Fruit fly (Drosophila melanogaster) whole organism, embryonic: Measurements from ENCODE around the gene CG14015.

ENCODE experiments used
- Abd-B ChIP-seq: fragments of 200-800 bp; sonication (Bioruptor generic); optimal IDR thresholded peaks from 2 replicates; lab custom pipeline; 2018; ENCODE audit warnings: missing biosample characterization, mild to moderate bottlenecking, missing genetic modification characterization, moderate library complexity
- Bteb2 ChIP-seq: fragments of 200-800 bp; sonication (Bioruptor generic); optimal IDR thresholded peaks from 2 replicates; lab custom pipeline; 2016; ENCODE audit warnings: missing biosample characterization, missing genetic modification characterization
- CG10366 ChIP-seq: fragments of 200-800 bp; sonication (Bioruptor generic); IDR thresholded peaks from 2 replicates; pipeline ENCODE4 v1.3.6; 2022; ENCODE audit warnings: missing biosample characterization, missing genetic modification characterization
- CG10543 ChIP-seq: fragments of 200-800 bp; sonication (Bioruptor generic); optimal IDR thresholded peaks from 3 replicates; lab custom pipeline; 2017; ENCODE audit warnings: missing biosample characterization, mild to moderate bottlenecking, missing genetic modification characterization, moderate library complexity
- CG10565 ChIP-seq: fragments of 200-800 bp; sonication (Bioruptor generic); optimal IDR thresholded peaks from 3 replicates; lab custom pipeline; 2016; ENCODE audit warnings: missing biosample characterization, mild to moderate bottlenecking, missing genetic modification characterization
- CG11247 ChIP-seq: fragments of 200-800 bp; sonication (Bioruptor generic); IDR thresholded peaks from 2 replicates; pipeline ENCODE4 v1.3.6; 2022; ENCODE audit warnings: missing biosample characterization, missing genetic modification characterization
- CG11504 ChIP-seq: fragments of 200-800 bp; sonication (Bioruptor generic); optimal IDR thresholded peaks from 3 replicates; lab custom pipeline; 2019; ENCODE audit warnings: missing biosample characterization, mild to moderate bottlenecking, missing genetic modification characterization, moderate library complexity
- CG12104 ChIP-seq: fragments of 200-800 bp; sonication (Bioruptor generic); optimal IDR thresholded peaks from 3 replicates; lab custom pipeline; 2016; ENCODE audit warnings: missing biosample characterization, missing genetic modification characterization
- CG12659 ChIP-seq: fragments of 200-800 bp; sonication (Bioruptor generic); optimal IDR thresholded peaks from 3 replicates; lab custom pipeline; 2017; ENCODE audit warnings: mild to moderate bottlenecking, missing biosample characterization, missing genetic modification reagents, missing genetic modification characterization
- CG14441 ChIP-seq: fragments of 200-800 bp; sonication (Bioruptor generic); IDR thresholded peaks from 2 replicates; pipeline ENCODE4 v1.3.6; 2022; ENCODE audit warnings: missing biosample characterization, missing genetic modification characterization
- CG15011 ChIP-seq: fragments of 200-800 bp; sonication (Bioruptor generic); optimal IDR thresholded peaks from 3 replicates; lab custom pipeline; 2018; ENCODE audit warnings: missing biosample characterization, mild to moderate bottlenecking, missing genetic modification characterization
- CG17186 ChIP-seq: fragments of 200-800 bp; sonication (Bioruptor generic); optimal IDR thresholded peaks from 3 replicates; lab custom pipeline; 2017; ENCODE audit warnings: missing biosample characterization, missing genetic modification reagents, missing genetic modification characterization
- CG18619 ChIP-seq: fragments of 200-800 bp; sonication (Bioruptor generic); optimal IDR thresholded peaks from 3 replicates; lab custom pipeline; 2017; ENCODE audit warnings: missing biosample characterization, mild to moderate bottlenecking, missing genetic modification characterization
- CG3281 ChIP-seq: fragments of 200-800 bp; sonication (Bioruptor generic); optimal IDR thresholded peaks from 3 replicates; lab custom pipeline; 2017; ENCODE audit warnings: missing biosample characterization, mild to moderate bottlenecking, missing genetic modification characterization
- CG33213 ChIP-seq: fragments of 200-800 bp; sonication (Bioruptor generic); optimal IDR thresholded peaks from 3 replicates; lab custom pipeline; 2016; ENCODE audit warnings: missing biosample characterization, missing genetic modification characterization
- CG3847 ChIP-seq: fragments of 200-800 bp; sonication (Bioruptor generic); IDR thresholded peaks from 2 replicates; pipeline ENCODE4 v1.3.6; 2022; ENCODE audit warnings: missing biosample characterization, missing genetic modification characterization
- CG4282 ChIP-seq: fragments of 200-800 bp; sonication (Bioruptor generic); optimal IDR thresholded peaks from 2 replicates; lab custom pipeline; 2016; ENCODE audit warnings: missing biosample characterization, missing genetic modification characterization
- CG43689 ChIP-seq: fragments of 200-800 bp; sonication (Bioruptor generic); IDR thresholded peaks from 2 replicates; pipeline ENCODE4 v1.3.6; 2022; ENCODE audit warnings: missing biosample characterization, missing genetic modification characterization
- CG6765 ChIP-seq: fragments of 200-800 bp; sonication (Bioruptor generic); optimal IDR thresholded peaks from 3 replicates; lab custom pipeline; 2017; ENCODE audit warnings: missing biosample characterization, mild to moderate bottlenecking, missing genetic modification characterization
- CG8290 ChIP-seq, 3 experiments: fragments of 200-800 bp; sonication (Bioruptor generic); optimal IDR thresholded peaks; 2 replicates each; lab custom pipeline; 2016 to 2019; ENCODE audit warnings: missing biosample characterization in 3 of 3, missing genetic modification characterization in 3 of 3, mild to moderate bottlenecking in 2 of 3, moderate library complexity in 1 of 3
- CG8944 ChIP-seq: fragments of 200-800 bp; sonication (Bioruptor generic); optimal IDR thresholded peaks from 3 replicates; lab custom pipeline; 2016; ENCODE audit warnings: missing biosample characterization, missing genetic modification characterization
- CHES-1-like ChIP-seq: fragments of 200-800 bp; sonication (Bioruptor generic); optimal IDR thresholded peaks from 2 replicates; lab custom pipeline; 2016; ENCODE audit warnings: missing biosample characterization, missing genetic modification characterization
- Dad ChIP-seq: fragments of 200-800 bp; sonication (Bioruptor generic); optimal IDR thresholded peaks from 3 replicates; lab custom pipeline; 2016; ENCODE audit warnings: missing biosample characterization, missing genetic modification characterization
- Doc2 ChIP-seq: fragments of 200-800 bp; sonication (Bioruptor generic); IDR thresholded peaks from 2 replicates; pipeline ENCODE4 v1.3.6; 2022; ENCODE audit warnings: missing biosample characterization, missing genetic modification characterization
- GATAe ChIP-seq: fragments of 200-800 bp; sonication (Bioruptor generic); conservative IDR thresholded peaks from 2 replicates; pipeline ENCODE4 v1.3.6; 2022; ENCODE audit warnings: missing biosample characterization, missing genetic modification characterization
- HLH4C ChIP-seq: fragments of 200-800 bp; sonication (Bioruptor generic); IDR thresholded peaks from 3 replicates; pipeline ENCODE4 v1.3.6; 2022; ENCODE audit warnings: missing biosample characterization, missing genetic modification characterization; ENCODE audit not compliant: partially characterized antibody
- Jarid2 ChIP-seq: fragments of 200-800 bp; sonication (Bioruptor generic); optimal IDR thresholded peaks from 3 replicates; lab custom pipeline; 2017; ENCODE audit warnings: mild to moderate bottlenecking, missing biosample characterization, missing genetic modification reagents, missing genetic modification characterization
- Lhr ChIP-seq: fragments of 200-800 bp; sonication (Bioruptor generic); optimal IDR thresholded peaks from 3 replicates; lab custom pipeline; 2017; ENCODE audit warnings: mild to moderate bottlenecking, missing biosample characterization, missing genetic modification reagents, missing genetic modification characterization
- Mes4 ChIP-seq: fragments of 200-800 bp; sonication (Bioruptor generic); optimal IDR thresholded peaks from 2 replicates; lab custom pipeline; 2016; ENCODE audit warnings: missing biosample characterization, missing genetic modification characterization
- Oli ChIP-seq: fragments of 200-800 bp; sonication (Bioruptor generic); optimal IDR thresholded peaks from 2 replicates; lab custom pipeline; 2018; ENCODE audit warnings: missing biosample characterization, mild to moderate bottlenecking, missing genetic modification characterization, moderate library complexity
- Opbp ChIP-seq: fragments of 200-800 bp; sonication (Bioruptor generic); IDR thresholded peaks from 3 replicates; pipeline ENCODE4 v1.3.6; 2022; ENCODE audit warnings: missing biosample characterization, missing genetic modification characterization; ENCODE audit not compliant: partially characterized antibody
- Ptx1 ChIP-seq: fragments of 200-800 bp; sonication (Bioruptor generic); IDR thresholded peaks from 2 replicates; pipeline ENCODE4 v1.3.6; 2022; ENCODE audit warnings: missing biosample characterization, missing genetic modification characterization
- Side ChIP-seq: fragments of 200-800 bp; sonication (Bioruptor generic); optimal IDR thresholded peaks from 2 replicates; lab custom pipeline; 2016; ENCODE audit warnings: missing biosample characterization, missing genetic modification characterization
- Six4 ChIP-seq: fragments of 200-800 bp; sonication (Bioruptor generic); optimal IDR thresholded peaks from 2 replicates; lab custom pipeline; 2016; ENCODE audit warnings: missing biosample characterization, missing genetic modification characterization
- TFAM ChIP-seq: fragments of 200-800 bp; sonication (Bioruptor generic); optimal IDR thresholded peaks from 2 replicates; lab custom pipeline; 2017; ENCODE audit warnings: missing biosample characterization, missing genetic modification characterization, inconsistent platforms
- Xrp1 ChIP-seq: fragments of 200-800 bp; sonication (Bioruptor generic); IDR thresholded peaks from 2 replicates; pipeline ENCODE4 v1.3.6; 2022; ENCODE audit warnings: missing biosample characterization, missing genetic modification characterization
- btn ChIP-seq: fragments of 200-800 bp; sonication (Bioruptor generic); optimal IDR thresholded peaks from 2 replicates; lab custom pipeline; 2016; ENCODE audit warnings: missing biosample characterization, missing genetic modification characterization
- cwo ChIP-seq: fragments of 200-800 bp; sonication (Bioruptor generic); optimal IDR thresholded peaks from 3 replicates; lab custom pipeline; 2017; ENCODE audit warnings: missing biosample characterization, missing genetic modification characterization, mild to moderate bottlenecking, moderate library complexity, missing genetic modification reagents
- danr ChIP-seq: fragments of 200-800 bp; sonication (Bioruptor generic); IDR thresholded peaks from 2 replicates; pipeline ENCODE4 v1.3.6; 2022; ENCODE audit warnings: missing biosample characterization, missing genetic modification characterization
- ewg ChIP-seq: fragments of 200-800 bp; sonication (Bioruptor generic); optimal IDR thresholded peaks from 3 replicates; lab custom pipeline; 2017; ENCODE audit warnings: mild to moderate bottlenecking, missing biosample characterization, missing genetic modification reagents, missing genetic modification characterization
- gem ChIP-seq: fragments of 200-800 bp; sonication (Bioruptor generic); optimal IDR thresholded peaks from 2 replicates; lab custom pipeline; 2019; ENCODE audit warnings: missing biosample characterization, mild to moderate bottlenecking, missing genetic modification characterization, moderate library complexity
- gro ChIP-seq: fragments of 200-800 bp; sonication (Bioruptor generic); optimal IDR thresholded peaks from 2 replicates; lab custom pipeline; 2016; ENCODE audit warnings: missing biosample characterization, missing genetic modification characterization
- gsb ChIP-seq: fragments of 200-800 bp; sonication (Bioruptor generic); IDR thresholded peaks from 2 replicates; pipeline ENCODE4 v1.3.6; 2022; ENCODE audit warnings: missing biosample characterization, missing genetic modification characterization
- gt ChIP-seq: fragments of 200-800 bp; sonication (Bioruptor generic); IDR thresholded peaks from 2 replicates; pipeline ENCODE4 v1.3.6; 2022; ENCODE audit warnings: missing biosample characterization, missing genetic modification characterization
- mam ChIP-seq: fragments of 200-800 bp; sonication (Bioruptor generic); optimal IDR thresholded peaks from 3 replicates; lab custom pipeline; 2016; ENCODE audit warnings: missing biosample characterization, missing genetic modification characterization
- row ChIP-seq: fragments of 200-800 bp; sonication (Bioruptor generic); IDR thresholded peaks from 3 replicates; pipeline ENCODE4 v1.3.6; 2022; ENCODE audit warnings: missing biosample characterization, missing genetic modification characterization
- sens-2 ChIP-seq: fragments of 200-800 bp; sonication (Bioruptor generic); IDR thresholded peaks from 2 replicates; pipeline ENCODE4 v1.3.6; 2022; ENCODE audit warnings: missing biosample characterization, missing genetic modification characterization
- slp2 ChIP-seq: fragments of 200-800 bp; sonication (Bioruptor generic); optimal IDR thresholded peaks from 2 replicates; lab custom pipeline; 2016; ENCODE audit warnings: missing biosample characterization, missing genetic modification characterization
- so ChIP-seq: fragments of 200-800 bp; sonication (Bioruptor generic); IDR thresholded peaks from 3 replicates; pipeline ENCODE4 v1.3.6; 2022; ENCODE audit warnings: missing biosample characterization, missing genetic modification characterization
- yki ChIP-seq: fragments of >200 bp; optimal IDR thresholded peaks from 3 replicates; lab custom pipeline; 2018

The CG14015 gene

dm6 chr2L:5542944-5543515 lies 4.0 kb upstream of the CG14015 start (continued):
- TF ChIP-seq Abd-B (GFP tag; lab: Kevin White, UChicago) (no peak), Opbp (GFP tag; lab: Robert Waterston, UW) (0 out of 3 replicates have a peak, but pooled peaks have one; percentile 6), CG11247 (GFP tag; lab: Robert Waterston, UW) (no peak), CG33213 (no peak), CG8944 (GFP tag; lab: Kevin White, UChicago) (no peak), gsb (GFP tag; lab: Robert Waterston, UW) (peak; percentile 46; the same call in 1 of the 2 replicates), cwo (GFP tag; lab: Kevin White, UChicago) (peak; percentile 86), yki (no peak), CHES-1-like (GFP tag; lab: Kevin White, UChicago) (peak; percentile 61), gem (tag; lab: Kevin White, UChicago) (no peak), CG10366 (GFP tag; lab: Robert Waterston, UW) (peak; percentile 21; the same call in 1 of the 2 replicates), CG10565 (GFP tag; lab: Kevin White, UChicago) (no peak), Mes4 (GFP tag; lab: Kevin White, UChicago) (peak; percentile 18), CG6765 (GFP tag; lab: Kevin White, UChicago) (peak; percentile 39), HLH4C (GFP tag; lab: Robert Waterston, UW) (no peak), danr (GFP tag; lab: Robert Waterston, UW) (peak; percentile 24; the same call in 1 of the 2 replicates), Doc2 (GFP tag; lab: Robert Waterston, UW) (no peak), sens-2 (GFP tag; lab: Robert Waterston, UW) (no peak), gro (GFP tag; lab: Kevin White, UChicago) (no peak), GATAe (GFP tag; lab: Robert Waterston, UW) (no peak), CG12104 (no peak), CG11504 (tag; lab: Kevin White, UChicago) (no peak), row (GFP tag; lab: Robert Waterston, UW) (peak; percentile 82), CG3281 (GFP tag; lab: Kevin White, UChicago) (peak; percentile 61), slp2 (peak; percentile 21), CG3847 (GFP tag; lab: Robert Waterston, UW) (peak; percentile 46), Oli (peak; percentile 29), CG8290 (GFP tag; optimal IDR thresholded peaks at IDR 0.05; lab: Kevin White, UChicago) (no peak), CG8290 (tag; optimal IDR thresholded peaks at IDR 0.05; lab: Kevin White, UChicago) (no peak), so (GFP tag; lab: Robert Waterston, UW) (peak; percentile 70; the same call in 1 of the 3 replicates), Jarid2 (no peak), CG15011 (no peak), mam (GFP tag; lab: Kevin White, UChicago) (peak; percentile 64), CG18619 (GFP tag; lab: Kevin White, UChicago) (peak; percentile 31), Xrp1 (GFP tag; lab: Robert Waterston, UW) (peak; percentile 61; the same call in 1 of the 2 replicates), Dad (peak; percentile 27), Ptx1 (GFP tag; lab: Robert Waterston, UW) (peak; percentile 69), CG12659 (GFP tag; lab: Kevin White, UChicago) (peak; percentile 37), Lhr (no peak), CG43689 (no peak), Six4 (GFP tag; lab: Kevin White, UChicago) (peak; percentile 10), CG17186 (GFP tag; lab: Kevin White, UChicago) (no peak), CG4282 (GFP tag; lab: Kevin White, UChicago) (no peak), gt (GFP tag; lab: Robert Waterston, UW) (no peak), CG14441 (peak; percentile 65), Side (GFP tag; lab: Kevin White, UChicago) (peak; percentile 44), TFAM (GFP tag; lab: Kevin White, UChicago) (no peak), btn (GFP tag; lab: Kevin White, UChicago) (no peak), CG10543 (GFP tag; lab: Kevin White, UChicago) (peak; percentile 45), ewg (no peak), Bteb2 (GFP tag; lab: Kevin White, UChicago) (peak; percentile 43)
